Worm (Caenorhabditis elegans) whole organism, L1 larva: Measurements from ENCODE around the gene rskd-1.

Experiments used
- C04F5.9 ChIP-seq: sonication (generic microtip); optimal IDR thresholded peaks from 2 replicates; lab custom pipeline; 2016; ENCODE audit warnings: missing genetic modification characterization, missing compliant biosample characterization
- C16A3.4 ChIP-seq: fragments of 150-350 bp; optimal IDR thresholded peaks from 2 replicates; lab custom pipeline; 2014; ENCODE audit warnings: missing biosample characterization, missing genetic modification characterization
- C34B4.2 ChIP-seq: sonication (generic microtip); optimal IDR thresholded peaks from 2 replicates; lab custom pipeline; 2017; ENCODE audit warnings: mild to moderate bottlenecking, missing genetic modification characterization, missing compliant biosample characterization
- F16B12.6 ChIP-seq: fragments of 150-350 bp; optimal IDR thresholded peaks from 2 replicates; lab custom pipeline; 2014; ENCODE audit warnings: missing biosample characterization, missing genetic modification characterization
- aly-2 ChIP-seq: fragments of 150-350 bp; optimal IDR thresholded peaks from 2 replicates; lab custom pipeline; 2014; ENCODE audit warnings: missing biosample characterization, missing genetic modification characterization
- blmp-1 ChIP-seq: fragments of 150-350 bp; optimal IDR thresholded peaks from 2 replicates; lab custom pipeline; 2014; ENCODE audit warnings: missing biosample characterization, missing genetic modification characterization
- ceh-8 ChIP-seq: fragments of 200-800 bp; sonication (Bioruptor generic); optimal IDR thresholded peaks from 2 replicates; lab custom pipeline; 2018; ENCODE audit warnings: mild to moderate bottlenecking, missing genetic modification characterization, moderate library complexity, missing compliant biosample characterization
- ceh-88 ChIP-seq: fragments of 200-800 bp; sonication (Bioruptor generic); IDR thresholded peaks from 2 replicates; pipeline ENCODE4 v1.3.6; 2022; ENCODE audit warnings: missing genetic modification characterization, missing compliant biosample characterization
- ces-1 ChIP-seq: fragments of 150-350 bp; optimal IDR thresholded peaks from 2 replicates; lab custom pipeline; 2014; ENCODE audit warnings: missing biosample characterization, missing genetic modification reagents, missing genetic modification characterization
- dpl-1 ChIP-seq, 3 experiments: fragments of 150-350 bp in 2 of 3; sonication (generic microtip) in 1 of 3; optimal IDR thresholded peaks; 2 replicates each; lab custom pipeline; 2014 to 2017; ENCODE audit warnings: missing biosample characterization in 3 of 3, missing genetic modification characterization in 3 of 3, missing genetic modification reagents in 3 of 3
- dsc-1 ChIP-seq: sonication (generic microtip); optimal IDR thresholded peaks from 2 replicates; lab custom pipeline; 2016; ENCODE audit warnings: mild to moderate bottlenecking, missing genetic modification characterization, missing compliant biosample characterization
- efl-1 ChIP-seq, 4 experiments: fragments of 150-350 bp; optimal IDR thresholded peaks in 3 of 4; peaks in 1 of 4; 1 replicate in 1 of 4; 2 replicates in 3 of 4; lab custom pipeline; 2014; ENCODE audit warnings: missing biosample characterization in 2 of 4, missing genetic modification characterization in 2 of 4, missing genetic modification reagents in 2 of 4
- efl-3 ChIP-seq: fragments of 200-800 bp; sonication (Bioruptor generic); optimal IDR thresholded peaks from 2 replicates; lab custom pipeline; 2018; ENCODE audit warnings: mild to moderate bottlenecking, missing genetic modification characterization, missing compliant biosample characterization
- elt-2 ChIP-seq: sonication (generic microtip); optimal IDR thresholded peaks from 2 replicates; lab custom pipeline; 2016; ENCODE audit warnings: missing genetic modification characterization, mild to moderate bottlenecking, inconsistent platforms, missing compliant biosample characterization, missing genetic modification reagents
- elt-3 ChIP-seq, 6 experiments: fragments of 150-350 bp in 1 of 6; sonication (generic microtip); optimal IDR thresholded peaks; 2 replicates each; lab custom pipeline; 2017 to 2018; ENCODE audit warnings: missing biosample characterization in 6 of 6, missing genetic modification characterization in 6 of 6, inconsistent platforms in 1 of 6
- ets-5 ChIP-seq: fragments of 200-800 bp; sonication (Bioruptor generic); IDR thresholded peaks from 2 replicates; pipeline ENCODE4 v1.3.6; 2022; ENCODE audit warnings: missing genetic modification characterization, missing compliant biosample characterization
- grh-1 ChIP-seq: fragments of 200-800 bp; sonication (Bioruptor generic); IDR thresholded peaks from 2 replicates; pipeline ENCODE4 v1.3.6; 2022; ENCODE audit warnings: missing genetic modification reagents, missing genetic modification characterization, missing compliant biosample characterization
- hlh-4 ChIP-seq: sonication (generic microtip); optimal IDR thresholded peaks from 2 replicates; lab custom pipeline; 2016; ENCODE audit warnings: mild to moderate bottlenecking, missing genetic modification characterization, missing compliant biosample characterization
- isw-1 ChIP-seq: fragments of 200-800 bp; sonication (Bioruptor generic); IDR thresholded peaks from 2 replicates; pipeline ENCODE4 v1.3.6; 2022; ENCODE audit warnings: missing genetic modification characterization, missing compliant biosample characterization
- jun-1 ChIP-seq: fragments of 150-350 bp; optimal IDR thresholded peaks from 2 replicates; lab custom pipeline; 2014; ENCODE audit warnings: missing biosample characterization, missing genetic modification reagents, missing genetic modification characterization
- lin-13 ChIP-seq: fragments of 150-350 bp; optimal IDR thresholded peaks from 2 replicates; lab custom pipeline; 2014; ENCODE audit warnings: missing biosample characterization, missing genetic modification reagents, missing genetic modification characterization
- lin-14 ChIP-seq: fragments of 200-800 bp; sonication (Bioruptor generic); optimal IDR thresholded peaks from 2 replicates; lab custom pipeline; 2018; ENCODE audit warnings: mild to moderate bottlenecking, missing genetic modification characterization, moderate library complexity, missing compliant biosample characterization
- lin-35 ChIP-seq, 2 experiments: fragments of 150-350 bp; optimal IDR thresholded peaks; 2 replicates each; lab custom pipeline; 2014; ENCODE audit warnings: missing biosample characterization in 2 of 2, missing genetic modification characterization in 2 of 2, missing genetic modification reagents in 2 of 2
- lin-39 ChIP-seq: fragments of 150-350 bp; optimal IDR thresholded peaks from 2 replicates; lab custom pipeline; 2014; ENCODE audit warnings: missing biosample characterization, missing genetic modification reagents, missing genetic modification characterization
- mdl-1 ChIP-seq, 2 experiments: fragments of 150-350 bp; optimal IDR thresholded peaks; 2 replicates each; lab custom pipeline; 2014 to 2017; ENCODE audit warnings: missing biosample characterization in 2 of 2, missing genetic modification characterization in 2 of 2, inconsistent platforms in 1 of 2
- mep-1 ChIP-seq: fragments of 150-350 bp; optimal IDR thresholded peaks from 2 replicates; lab custom pipeline; 2014; ENCODE audit warnings: missing biosample characterization, missing genetic modification characterization
- nhr-11 ChIP-seq: fragments of 150-350 bp; optimal IDR thresholded peaks from 2 replicates; lab custom pipeline; 2014; ENCODE audit warnings: missing biosample characterization, missing genetic modification characterization
- nhr-19 ChIP-seq: fragments of 200-800 bp; sonication (Bioruptor generic); conservative IDR thresholded peaks from 2 replicates; pipeline ENCODE4 v1.3.6; 2022; ENCODE audit warnings: missing genetic modification characterization, missing compliant biosample characterization
- nhr-20 ChIP-seq: sonication (generic microtip); optimal IDR thresholded peaks from 2 replicates; lab custom pipeline; 2016; ENCODE audit warnings: mild to moderate bottlenecking, missing genetic modification characterization, missing compliant biosample characterization
- nhr-28 ChIP-seq: fragments of 150-350 bp; optimal IDR thresholded peaks from 2 replicates; lab custom pipeline; 2014; ENCODE audit warnings: missing biosample characterization, missing genetic modification characterization
- nhr-47 ChIP-seq: sonication (generic microtip); optimal IDR thresholded peaks from 2 replicates; lab custom pipeline; 2016; ENCODE audit warnings: mild to moderate bottlenecking, missing genetic modification characterization, moderate library complexity, missing compliant biosample characterization
- nhr-71 ChIP-seq: sonication (generic microtip); optimal IDR thresholded peaks from 2 replicates; lab custom pipeline; 2016; ENCODE audit warnings: mild to moderate bottlenecking, missing genetic modification characterization, moderate library complexity, missing compliant biosample characterization
- nhr-85 ChIP-seq: sonication (generic microtip); peaks from one replicate; lab custom pipeline; 2016; ENCODE audit warnings: missing genetic modification characterization, inconsistent platforms, missing compliant biosample characterization
- pag-3 ChIP-seq: sonication (generic microtip); optimal IDR thresholded peaks from 2 replicates; lab custom pipeline; 2017; ENCODE audit warnings: missing genetic modification characterization, mild to moderate bottlenecking, missing compliant biosample characterization, antibody characterized with exemption, borderline replicate concordance; ENCODE audit not compliant: insufficient read depth
- pqm-1 ChIP-seq: sonication (generic microtip); optimal IDR thresholded peaks from 3 replicates; lab custom pipeline; 2017; ENCODE audit warnings: missing biosample characterization, missing genetic modification characterization
- rnt-1 ChIP-seq: sonication (generic microtip); optimal IDR thresholded peaks from 2 replicates; lab custom pipeline; 2016; ENCODE audit warnings: mild to moderate bottlenecking, missing genetic modification characterization, moderate library complexity, missing compliant biosample characterization
- snpc-4 ChIP-seq: fragments of 150-350 bp; optimal IDR thresholded peaks from 2 replicates; lab custom pipeline; 2014; ENCODE audit warnings: missing biosample characterization, missing genetic modification characterization
- snu-23 ChIP-seq: sonication (generic microtip); optimal IDR thresholded peaks from 2 replicates; lab custom pipeline; 2016; ENCODE audit warnings: missing genetic modification characterization, missing compliant biosample characterization
- sox-4 ChIP-seq: sonication (generic microtip); optimal IDR thresholded peaks from 2 replicates; lab custom pipeline; 2016; ENCODE audit warnings: missing genetic modification characterization, missing compliant biosample characterization
- sptf-1 ChIP-seq: fragments of 150-350 bp; optimal IDR thresholded peaks from 2 replicates; lab custom pipeline; 2014; ENCODE audit warnings: missing biosample characterization, missing genetic modification characterization
- sup-37 ChIP-seq: fragments of 200-800 bp; sonication (Bioruptor generic); optimal IDR thresholded peaks from 2 replicates; lab custom pipeline; 2018; ENCODE audit warnings: mild to moderate bottlenecking, missing genetic modification characterization, missing compliant biosample characterization
- swsn-7 ChIP-seq: sonication (generic microtip); optimal IDR thresholded peaks from 2 replicates; lab custom pipeline; 2016; ENCODE audit warnings: missing genetic modification characterization, missing compliant biosample characterization
- tlp-1 ChIP-seq: fragments of 150-350 bp; optimal IDR thresholded peaks from 2 replicates; lab custom pipeline; 2014; ENCODE audit warnings: missing biosample characterization, missing genetic modification characterization
- unc-130 ChIP-seq: fragments of 150-350 bp; optimal IDR thresholded peaks from 2 replicates; lab custom pipeline; 2017; ENCODE audit warnings: missing biosample characterization, missing genetic modification characterization, inconsistent platforms
- unc-86 ChIP-seq: sonication (generic microtip); optimal IDR thresholded peaks from 2 replicates; lab custom pipeline; 2016; ENCODE audit warnings: missing genetic modification characterization, missing compliant biosample characterization
- xbp-1 ChIP-seq: sonication (generic microtip); optimal IDR thresholded peaks from 2 replicates; lab custom pipeline; 2016; ENCODE audit warnings: missing genetic modification characterization, missing compliant biosample characterization
- zip-4 ChIP-seq: fragments of 200-800 bp; sonication (Bioruptor generic); optimal IDR thresholded peaks from 2 replicates; lab custom pipeline; 2018; ENCODE audit warnings: mild to moderate bottlenecking, missing genetic modification characterization, moderate library complexity, missing compliant biosample characterization

The rskd-1 gene

DNA sequence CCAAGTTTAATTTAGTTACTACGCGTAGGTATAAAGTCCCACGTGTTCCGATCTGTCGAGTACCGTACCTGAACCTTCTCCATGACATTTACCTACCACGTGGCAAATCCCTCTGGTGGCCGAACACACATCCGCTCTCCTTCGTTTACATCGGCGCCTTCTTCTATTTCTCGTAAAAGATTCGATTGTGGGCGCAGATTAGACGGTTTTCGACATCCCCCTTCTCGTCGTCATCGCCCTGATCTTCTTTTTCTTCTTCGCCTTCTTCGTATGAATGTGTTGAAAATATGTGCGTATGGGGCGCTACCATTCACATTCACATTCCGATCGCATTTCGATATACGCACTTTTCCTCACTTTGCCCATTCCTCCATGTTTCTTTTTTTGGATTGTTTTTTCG is 8.4 kb upstream of the rskd-1 start:
- TF ChIP-seq blmp-1 (tag; lab: Kevin White, UChicago) (peak; percentile 64), nhr-20 (peak; percentile 10), mep-1 (tag; lab: Kevin White, UChicago) (peak; percentile 1), lin-14 (GFP tag; lab: Kevin White, UChicago) (peak; percentile 44), ceh-8 (GFP tag; lab: Kevin White, UChicago) (no peak), elt-3 (tag; optimal IDR thresholded peaks at IDR 0.05; lab: Kevin White, UChicago) (peak in 1 of 6 experiments; percentile 32), mdl-1 (tag; optimal IDR thresholded peaks at IDR 0.05; lab: Kevin White, UChicago) (peak in 1 of 2 experiments; percentile 17), nhr-85 (tag; lab: Kevin White, UChicago) (peak; percentile 74), sptf-1 (tag; lab: Kevin White, UChicago) (no peak), isw-1 (GFP tag; lab: Robert Waterston, UW) (no peak)

DNA sequence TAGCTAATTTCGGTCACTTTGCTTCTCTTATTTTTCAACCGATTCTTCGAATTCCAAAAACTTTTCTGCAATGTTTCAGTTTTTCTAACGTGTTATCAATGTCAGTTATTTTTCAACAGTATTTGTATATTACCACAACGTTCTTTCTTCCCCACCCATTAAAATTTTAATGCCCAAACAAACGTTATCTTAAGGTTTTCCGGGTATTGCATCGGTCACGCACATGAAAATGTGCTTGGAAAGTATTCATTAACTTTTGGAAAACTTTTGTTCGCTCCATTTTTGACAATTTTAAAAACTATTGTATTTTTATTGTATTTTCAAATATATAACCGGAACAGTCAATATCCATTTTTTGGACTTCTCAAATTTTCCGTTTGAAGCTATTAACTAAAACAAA is 7.7 kb upstream of the rskd-1 start:
- TF ChIP-seq nhr-28 (tag; lab: Kevin White, UChicago) (no peak), hlh-4 (tag; lab: Kevin White, UChicago) (no peak), lin-35 (GFP tag; optimal IDR thresholded peaks at IDR 0.05; lab: Kevin White, UChicago) (peak in 1 of 2 experiments; percentile 7), zip-4 (no peak), snpc-4 (tag; lab: Kevin White, UChicago) (no peak), elt-2 (peak; percentile 65)
- TF ChIP-seq, all 84 proteins: peak for 2

DNA sequence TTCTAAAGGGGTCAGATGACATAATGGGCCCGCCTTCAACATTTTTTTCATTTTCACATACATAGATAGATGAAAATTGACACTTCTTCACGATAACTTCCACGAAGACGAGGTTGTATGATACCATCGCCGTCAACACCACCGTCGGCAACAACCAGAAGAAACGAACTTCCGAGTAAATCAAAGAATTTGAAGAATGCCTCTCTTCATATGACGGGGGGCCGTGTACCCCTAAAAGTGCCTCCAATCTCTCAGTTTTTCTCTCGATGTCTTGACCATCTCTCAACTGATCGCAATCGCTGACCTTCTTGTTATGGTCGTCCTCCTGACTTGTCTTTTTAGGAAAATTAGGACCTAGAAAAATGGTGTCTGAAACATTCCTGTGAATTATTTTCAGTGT is 7.1 kb upstream of the rskd-1 start:
- TF ChIP-seq efl-1 (optimal IDR thresholded peaks at IDR 0.05; lab: Kevin White, UChicago) (no peak), efl-1 (GFP tag; optimal IDR thresholded peaks at IDR 0.05 in 1 of 2; lab: Kevin White, UChicago) (no peak), dsc-1 (tag; lab: Kevin White, UChicago) (no peak), C04F5.9 (tag; lab: Kevin White, UChicago) (no peak), mdl-1 (tag; optimal IDR thresholded peaks at IDR 0.05; lab: Kevin White, UChicago) (no peak), zip-4 (no peak), unc-130 (tag; lab: Kevin White, UChicago) (peak; percentile 2), snu-23 (GFP tag; lab: Kevin White, UChicago) (peak; percentile 33), nhr-47 (peak; percentile 2), lin-14 (GFP tag; lab: Kevin White, UChicago) (peak; percentile 56), nhr-85 (tag; lab: Kevin White, UChicago) (peak; percentile 96), C34B4.2 (tag; lab: Kevin White, UChicago) (no peak), sup-37 (GFP tag; lab: Kevin White, UChicago) (no peak), nhr-71 (peak; percentile 49), mep-1 (tag; lab: Kevin White, UChicago) (peak; percentile 16), lin-13 (GFP tag; lab: Kevin White, UChicago) (no peak), efl-3 (peak; percentile 39), ceh-88 (GFP tag; lab: Robert Waterston, UW) (no peak), elt-2 (no peak), tlp-1 (no peak), C16A3.4 (no peak), rnt-1 (peak; percentile 25), grh-1 (GFP tag; lab: Robert Waterston, UW) (peak; percentile 32; the same call in 1 of the 2 replicates), hlh-4 (tag; lab: Kevin White, UChicago) (no peak), aly-2 (tag; lab: Kevin White, UChicago) (no peak), pqm-1 (tag; lab: Kevin White, UChicago) (no peak), nhr-19 (GFP tag; lab: Robert Waterston, UW) (no peak; the same call in 1 of the 2 replicates), jun-1 (tag; lab: Kevin White, UChicago) (no peak), lin-35 (GFP tag; optimal IDR thresholded peaks at IDR 0.05; lab: Kevin White, UChicago) (peak in 1 of 2 experiments; percentile 23), elt-3 (tag; optimal IDR thresholded peaks at IDR 0.05; lab: Kevin White, UChicago) (peak in 1 of 6 experiments; percentile 40), sox-4 (no peak), ets-5 (GFP tag; lab: Robert Waterston, UW) (no peak), dpl-1 (GFP tag; optimal IDR thresholded peaks at IDR 0.05; lab: Kevin White, UChicago) (no peak), xbp-1 (tag; lab: Kevin White, UChicago) (no peak), nhr-11 (no peak), ces-1 (GFP tag; lab: Kevin White, UChicago) (no peak), F16B12.6 (tag; lab: Kevin White, UChicago) (no peak), lin-39 (no peak), pag-3 (tag; lab: Kevin White, UChicago) (no peak), unc-86 (tag; lab: Kevin White, UChicago) (no peak), swsn-7 (no peak)
